Worm (Caenorhabditis elegans) whole organism, late embryonic: ENCODE data around the gene K07G6.1.

Experiments used
- ama-1 ChIP-seq: fragments of 150-350 bp; optimal IDR thresholded peaks from 2 replicates; lab custom pipeline; 2014
- ceh-30 ChIP-seq: fragments of 150-350 bp; optimal IDR thresholded peaks from 2 replicates; lab custom pipeline; 2014; ENCODE audit warnings: missing biosample characterization, missing genetic modification characterization
- ceh-6 ChIP-seq: fragments of 200-800 bp; sonication (Bioruptor generic); optimal IDR thresholded peaks from 2 replicates; lab custom pipeline; 2018; ENCODE audit warnings: mild to moderate bottlenecking, missing genetic modification characterization, missing compliant biosample characterization
- ets-4 ChIP-seq: sonication (generic microtip); optimal IDR thresholded peaks from 2 replicates; lab custom pipeline; 2016; ENCODE audit warnings: missing genetic modification characterization, missing compliant biosample characterization
- fkh-10 ChIP-seq: fragments of 150-350 bp; optimal IDR thresholded peaks from 2 replicates; lab custom pipeline; 2014; ENCODE audit warnings: missing biosample characterization, missing genetic modification reagents, missing genetic modification characterization
- lim-6 ChIP-seq: sonication (generic microtip); optimal IDR thresholded peaks from 2 replicates; lab custom pipeline; 2016; ENCODE audit warnings: missing genetic modification characterization, missing compliant biosample characterization
- mec-3 ChIP-seq: sonication (generic microtip); optimal IDR thresholded peaks from 2 replicates; lab custom pipeline; 2016; ENCODE audit warnings: borderline replicate concordance, missing genetic modification characterization, missing compliant biosample characterization
- nfya-1 ChIP-seq: sonication (generic microtip); optimal IDR thresholded peaks from 2 replicates; lab custom pipeline; 2017; ENCODE audit warnings: missing genetic modification characterization, mild to moderate bottlenecking, missing compliant biosample characterization, antibody characterized with exemption, moderate library complexity
- tbx-2 ChIP-seq: sonication (generic microtip); optimal IDR thresholded peaks from 2 replicates; lab custom pipeline; 2016; ENCODE audit warnings: missing genetic modification characterization, missing compliant biosample characterization
- unc-3 ChIP-seq, 2 experiments: fragments of 200-800 bp in 1 of 2; sonication (Bioruptor generic) in 1 of 2; sonication (generic microtip) in 1 of 2; conservative IDR thresholded peaks in 1 of 2; optimal IDR thresholded peaks in 1 of 2; 2 replicates each; pipeline versions ENCODE4 v1.3.6 to Lab custom; 2016 to 2022; ENCODE audit warnings: missing compliant biosample characterization in 2 of 2, missing genetic modification characterization in 2 of 2, missing genetic modification reagents in 1 of 2
- unc-55 ChIP-seq: sonication (generic microtip); optimal IDR thresholded peaks from 2 replicates; lab custom pipeline; 2017; ENCODE audit warnings: missing biosample characterization, missing genetic modification reagents, missing genetic modification characterization
- unc-86 ChIP-seq: sonication (generic microtip); optimal IDR thresholded peaks from 2 replicates; lab custom pipeline; 2016; ENCODE audit warnings: missing genetic modification characterization, missing compliant biosample characterization

- TF ChIP-seq ceh-6 (GFP tag; lab: Kevin White, UChicago) (no peak), ama-1 (lab: Kevin White, UChicago) (no peak), tbx-2 (no peak), ets-4 (tag; lab: Kevin White, UChicago) (no peak), unc-3 (GFP tag; conservative IDR thresholded peaks at IDR 0.05; lab: Robert Waterston, UW) (no peak), unc-3 (tag; optimal IDR thresholded peaks at IDR 0.05; lab: Kevin White, UChicago) (no peak), unc-55 (GFP tag; lab: Kevin White, UChicago) (no peak), lim-6 (tag; lab: Kevin White, UChicago) (no peak), ceh-30 (tag; lab: Kevin White, UChicago) (no peak), mec-3 (tag; lab: Kevin White, UChicago) (no peak), fkh-10 (GFP tag; lab: Kevin White, UChicago) (no peak), nfya-1 (tag; lab: Kevin White, UChicago) (no peak), unc-86 (tag; lab: Kevin White, UChicago) (no peak)
Observed at ce11 chrII:1786209-1786608, 44.9 kb downstream of the K07G6.1 start, which contains the start of gene C08F1.10.
